Fruit fly (Drosophila melanogaster): ENCODE results near the gene Pp4-19C.

The Pp4-19C gene

dm6 chrX:20419313-20419712 lies 4.5 kb downstream of the Pp4-19C start, which contains the start of gene Obp19d:
TSS of gene Obp19d (plus strand) at chrX:20419613.
- no peak for TF ChIP-seq CG9705 (GFP tag; optimal IDR thresholded peaks at IDR 0.05)
- no peak for TF ChIP-seq Jra (GFP tag; optimal IDR thresholded peaks at IDR 0.05)
- TF ChIP-seq Sp1 (GFP tag; optimal IDR thresholded peaks at IDR 0.05): no peak
- TF ChIP-seq ey (GFP tag; optimal IDR thresholded peaks at IDR 0.05): no peak
- TF ChIP-seq foxo (GFP tag; optimal IDR thresholded peaks at IDR 0.05): no peak
- TF ChIP-seq Abd-B (GFP tag; optimal IDR thresholded peaks at IDR 0.05): no peak
- no peak for TF ChIP-seq woc (GFP tag; optimal IDR thresholded peaks at IDR 0.05)

dm6 chrX:20418864-20419263 lies 4.9 kb downstream of the Pp4-19C start, which contains the start of gene Obp19c:
TSS of gene Obp19c (minus strand) at chrX:20418964.
- no peak for TF ChIP-seq HLH106 (tag; optimal IDR thresholded peaks at IDR 0.05)
- TF ChIP-seq dsf (GFP tag; optimal IDR thresholded peaks at IDR 0.05; ENCODE audit: borderline replicate concordance): no peak
- no peak for TF ChIP-seq Hr78 (GFP tag; optimal IDR thresholded peaks at IDR 0.05)
- TF ChIP-seq sv (GFP tag; optimal IDR thresholded peaks at IDR 0.05): no peak
- TF ChIP-seq woc (GFP tag; optimal IDR thresholded peaks at IDR 0.05): no peak
- no peak for TF ChIP-seq GATAd (GFP tag; optimal IDR thresholded peaks at IDR 0.05)
- no peak for TF ChIP-seq pan (optimal IDR thresholded peaks at IDR 0.05)
- TF ChIP-seq dl (GFP tag; optimal IDR thresholded peaks at IDR 0.05; ENCODE audit: insufficient read depth in 1 of 2, partially characterized antibody in 2 of 2): no peak
- TF ChIP-seq tai (GFP tag; optimal IDR thresholded peaks at IDR 0.05): no peak
- no peak for TF ChIP-seq sage (GFP tag; optimal IDR thresholded peaks at IDR 0.05)
- no peak for TF ChIP-seq Jra (GFP tag; optimal IDR thresholded peaks at IDR 0.05)
- no peak for TF ChIP-seq CG9705 (GFP tag; optimal IDR thresholded peaks at IDR 0.05)
- no peak for TF ChIP-seq brk (GFP tag; optimal IDR thresholded peaks at IDR 0.05)
- no peak for TF ChIP-seq psq (GFP tag; optimal IDR thresholded peaks at IDR 0.05)
- no peak for TF ChIP-seq dmrt93B (GFP tag; optimal IDR thresholded peaks at IDR 0.05)
- TF ChIP-seq Hr83 (GFP tag; optimal IDR thresholded peaks at IDR 0.05; ENCODE audit: poor library complexity, severe bottlenecking): no peak
- TF ChIP-seq Rel (GFP tag; optimal IDR thresholded peaks at IDR 0.05): no peak
- TF ChIP-seq Rel (tag; optimal IDR thresholded peaks at IDR 0.05): no peak
- no peak for TF ChIP-seq foxo (GFP tag; optimal IDR thresholded peaks at IDR 0.05)

- TF ChIP-seq dmrt93B (GFP tag; optimal IDR thresholded peaks at IDR 0.05) (no peak), sage (GFP tag; optimal IDR thresholded peaks at IDR 0.05) (no peak), lola (GFP tag; optimal IDR thresholded peaks at IDR 0.05) (no peak), tai (GFP tag; optimal IDR thresholded peaks at IDR 0.05) (no peak), Dif (GFP tag; optimal IDR thresholded peaks at IDR 0.05; ENCODE audit: partially characterized antibody) (no peak), Jra (GFP tag; optimal IDR thresholded peaks at IDR 0.05) (no peak), Rel (GFP tag; optimal IDR thresholded peaks at IDR 0.05) (no peak), Rel (tag; optimal IDR thresholded peaks at IDR 0.05) (no peak), OdsH (GFP tag; optimal IDR thresholded peaks at IDR 0.05) (no peak), CrebA (GFP tag; optimal IDR thresholded peaks at IDR 0.05; ENCODE audit: borderline replicate concordance) (no peak), CG32264 (GFP tag; optimal IDR thresholded peaks at IDR 0.05) (no peak)
Measured at dm6 chrX:20416433-20416832, 7.4 kb downstream of the Pp4-19C start, which contains the start of gene Obp19b. TSS of gene Obp19b (plus strand) at chrX:20416733.

dm6 chrX:20415444-20415843 lies 8.4 kb downstream of the Pp4-19C start, which contains the start of gene Obp19a:
TSS of gene Obp19a (plus strand) at chrX:20415744.
- no peak for TF ChIP-seq Mio (GFP tag; optimal IDR thresholded peaks at IDR 0.05)
- TF ChIP-seq ey (GFP tag; optimal IDR thresholded peaks at IDR 0.05): no peak
- no peak for TF ChIP-seq dl (GFP tag; optimal IDR thresholded peaks at IDR 0.05; ENCODE audit: insufficient read depth in 1 of 2, partially characterized antibody in 2 of 2)
- TF ChIP-seq Myc (optimal IDR thresholded peaks at IDR 0.05): no peak
- TF ChIP-seq woc (GFP tag; optimal IDR thresholded peaks at IDR 0.05): no peak
- no peak for TF ChIP-seq CG9705 (GFP tag; optimal IDR thresholded peaks at IDR 0.05)

dm6 chrX:20414099-20414498 lies 9.7 kb downstream of the Pp4-19C start, which contains the start of gene CG15458:
TSS of gene CG15458 (minus strand) at chrX:20414199.
- TF ChIP-seq Abd-B (GFP tag; optimal IDR thresholded peaks at IDR 0.05): no peak
- no peak for TF ChIP-seq woc (GFP tag; optimal IDR thresholded peaks at IDR 0.05)
- TF ChIP-seq brk (GFP tag; optimal IDR thresholded peaks at IDR 0.05): no peak
- no peak for TF ChIP-seq br (GFP tag; optimal IDR thresholded peaks at IDR 0.05)
- TF ChIP-seq dl (GFP tag; optimal IDR thresholded peaks at IDR 0.05; ENCODE audit: insufficient read depth in 1 of 2, partially characterized antibody in 2 of 2): no peak
- TF ChIP-seq Hr83 (GFP tag; optimal IDR thresholded peaks at IDR 0.05; ENCODE audit: poor library complexity, severe bottlenecking): no peak
- no peak for TF ChIP-seq rgr (GFP tag; optimal IDR thresholded peaks at IDR 0.05)
- TF ChIP-seq OdsH (GFP tag; optimal IDR thresholded peaks at IDR 0.05): no peak
